Worm (Caenorhabditis elegans): ENCODE results near the gene lelo-3.

- TF ChIP-seq pha-4 (tag; optimal IDR thresholded peaks at IDR 0.05) (no peak), F13H6.1 (tag; optimal IDR thresholded peaks at IDR 0.05) (no peak), ama-1 (optimal IDR thresholded peaks at IDR 0.05) (no peak)
These were observed at the start of gene lelo-3 for ce11 chrX:6022469-6022868.
